Worm (Caenorhabditis elegans) whole organism, late embryonic: ENCODE measurements around the gene rop-1.

Source experiments
- C38D4.7 ChIP-seq: fragments of 200-800 bp; sonication (Bioruptor generic); optimal IDR thresholded peaks from 2 replicates; lab custom pipeline; 2018; ENCODE audit warnings: mild to moderate bottlenecking, missing genetic modification characterization, moderate library complexity, missing compliant biosample characterization
- F13H6.1 ChIP-seq: sonication (generic microtip); optimal IDR thresholded peaks from 2 replicates; lab custom pipeline; 2016; ENCODE audit warnings: missing genetic modification characterization, missing compliant biosample characterization
- T23F11.4 ChIP-seq: fragments of 200-800 bp; sonication (Bioruptor generic); optimal IDR thresholded peaks from 2 replicates; lab custom pipeline; 2018; ENCODE audit warnings: mild to moderate bottlenecking, missing genetic modification characterization, missing compliant biosample characterization
- ama-1 ChIP-seq: fragments of 150-350 bp; optimal IDR thresholded peaks from 2 replicates; lab custom pipeline; 2014
- ceh-18 ChIP-seq: sonication (generic microtip); optimal IDR thresholded peaks from 2 replicates; lab custom pipeline; 2016; ENCODE audit warnings: missing genetic modification characterization, missing compliant biosample characterization
- ceh-2 ChIP-seq: sonication (generic microtip); optimal IDR thresholded peaks from 2 replicates; lab custom pipeline; 2016; ENCODE audit warnings: missing genotype, missing genetic modification characterization, missing compliant biosample characterization
- ceh-30 ChIP-seq: fragments of 150-350 bp; optimal IDR thresholded peaks from 2 replicates; lab custom pipeline; 2014; ENCODE audit warnings: missing biosample characterization, missing genetic modification characterization
- ceh-34 ChIP-seq: sonication (generic microtip); optimal IDR thresholded peaks from 2 replicates; lab custom pipeline; 2016; ENCODE audit warnings: mild to moderate bottlenecking, missing genetic modification characterization, missing compliant biosample characterization
- ceh-45 ChIP-seq: fragments of 200-800 bp; sonication (Bioruptor generic); IDR thresholded peaks from 2 replicates; pipeline ENCODE4 v1.3.6; 2022; ENCODE audit warnings: missing genetic modification reagents, missing genetic modification characterization, missing compliant biosample characterization
- ceh-6 ChIP-seq: fragments of 200-800 bp; sonication (Bioruptor generic); optimal IDR thresholded peaks from 2 replicates; lab custom pipeline; 2018; ENCODE audit warnings: mild to moderate bottlenecking, missing genetic modification characterization, missing compliant biosample characterization
- elt-2 ChIP-seq: sonication (generic microtip); optimal IDR thresholded peaks from 2 replicates; lab custom pipeline; 2016; ENCODE audit warnings: missing genetic modification reagents, missing genetic modification characterization, missing compliant biosample characterization
- elt-4 ChIP-seq: sonication (generic microtip); optimal IDR thresholded peaks from 2 replicates; lab custom pipeline; 2016; ENCODE audit warnings: missing genetic modification characterization, missing compliant biosample characterization
- ets-4 ChIP-seq: sonication (generic microtip); optimal IDR thresholded peaks from 2 replicates; lab custom pipeline; 2016; ENCODE audit warnings: missing genetic modification characterization, missing compliant biosample characterization
- fax-1 ChIP-seq: sonication (generic microtip); optimal IDR thresholded peaks from 2 replicates; lab custom pipeline; 2016; ENCODE audit warnings: missing genotype, missing genetic modification characterization, missing compliant biosample characterization
- fkh-6 ChIP-seq: sonication (generic microtip); optimal IDR thresholded peaks from 2 replicates; lab custom pipeline; 2016; ENCODE audit warnings: missing genetic modification characterization, missing compliant biosample characterization
- hlh-13 ChIP-seq: fragments of 200-800 bp; sonication (Bioruptor generic); optimal IDR thresholded peaks from 2 replicates; lab custom pipeline; 2018; ENCODE audit warnings: mild to moderate bottlenecking, missing genetic modification characterization, missing compliant biosample characterization
- hlh-30 ChIP-seq: sonication (generic microtip); optimal IDR thresholded peaks from 2 replicates; lab custom pipeline; 2017; ENCODE audit warnings: antibody characterized with exemption, missing genetic modification characterization, missing compliant biosample characterization; ENCODE audit not compliant: insufficient read depth
- hlh-8 ChIP-seq: sonication (generic microtip); optimal IDR thresholded peaks from 2 replicates; lab custom pipeline; 2016; ENCODE audit warnings: missing genotype, missing genetic modification characterization, missing compliant biosample characterization
- lim-6 ChIP-seq: sonication (generic microtip); optimal IDR thresholded peaks from 2 replicates; lab custom pipeline; 2016; ENCODE audit warnings: missing genetic modification characterization, missing compliant biosample characterization
- madf-2 ChIP-seq: sonication (generic microtip); optimal IDR thresholded peaks from 2 replicates; lab custom pipeline; 2017; ENCODE audit warnings: missing genetic modification characterization, missing compliant biosample characterization
- nfya-1 ChIP-seq: sonication (generic microtip); optimal IDR thresholded peaks from 2 replicates; lab custom pipeline; 2017; ENCODE audit warnings: missing genetic modification characterization, mild to moderate bottlenecking, missing compliant biosample characterization, antibody characterized with exemption, moderate library complexity
- nhr-11 ChIP-seq: fragments of 150-350 bp; optimal IDR thresholded peaks from 2 replicates; lab custom pipeline; 2014; ENCODE audit warnings: missing biosample characterization, missing genetic modification characterization
- pag-3 ChIP-seq: sonication (generic microtip); optimal IDR thresholded peaks from 2 replicates; lab custom pipeline; 2016; ENCODE audit warnings: missing compliant biosample characterization, missing genetic modification characterization, borderline replicate concordance
- pat-9 ChIP-seq: fragments of 200-800 bp; sonication (Bioruptor generic); optimal IDR thresholded peaks from 2 replicates; lab custom pipeline; 2018; ENCODE audit warnings: mild to moderate bottlenecking, missing genetic modification characterization, moderate library complexity, missing compliant biosample characterization
- pax-1 ChIP-seq: fragments of 150-350 bp; optimal IDR thresholded peaks from 2 replicates; lab custom pipeline; 2014; ENCODE audit warnings: missing biosample characterization, missing genetic modification characterization
- pqm-1 ChIP-seq: sonication (generic microtip); optimal IDR thresholded peaks from 2 replicates; lab custom pipeline; 2016; ENCODE audit warnings: missing genetic modification characterization, missing compliant biosample characterization
- rnt-1 ChIP-seq: sonication (generic microtip); optimal IDR thresholded peaks from 2 replicates; lab custom pipeline; 2016; ENCODE audit warnings: missing genetic modification characterization, missing compliant biosample characterization
- sdc-2 ChIP-seq: sonication (generic microtip); optimal IDR thresholded peaks from 2 replicates; lab custom pipeline; 2016; ENCODE audit warnings: missing genotype, missing genetic modification characterization, missing compliant biosample characterization
- sox-4 ChIP-seq: sonication (generic microtip); optimal IDR thresholded peaks from 2 replicates; lab custom pipeline; 2017; ENCODE audit warnings: mild to moderate bottlenecking, missing genetic modification characterization, inconsistent platforms, missing compliant biosample characterization
- tbx-7 ChIP-seq: sonication (generic microtip); optimal IDR thresholded peaks from 2 replicates; lab custom pipeline; 2016; ENCODE audit warnings: missing genotype, missing genetic modification characterization, missing compliant biosample characterization
- unc-3 ChIP-seq, 2 experiments: fragments of 200-800 bp in 1 of 2; sonication (Bioruptor generic) in 1 of 2; sonication (generic microtip) in 1 of 2; conservative IDR thresholded peaks in 1 of 2; optimal IDR thresholded peaks in 1 of 2; 2 replicates each; pipeline versions ENCODE4 v1.3.6 to Lab custom; 2016 to 2022; ENCODE audit warnings: missing compliant biosample characterization in 2 of 2, missing genetic modification characterization in 2 of 2, missing genetic modification reagents in 1 of 2
- unc-42 ChIP-seq: sonication (generic microtip); optimal IDR thresholded peaks from 2 replicates; lab custom pipeline; 2016; ENCODE audit warnings: missing genotype, missing genetic modification characterization, missing compliant biosample characterization
- unc-55 ChIP-seq: sonication (generic microtip); optimal IDR thresholded peaks from 2 replicates; lab custom pipeline; 2017; ENCODE audit warnings: missing biosample characterization, missing genetic modification reagents, missing genetic modification characterization
- ztf-16 ChIP-seq: sonication (generic microtip); optimal IDR thresholded peaks from 2 replicates; lab custom pipeline; 2017; ENCODE audit warnings: missing genetic modification characterization, missing compliant biosample characterization

Gene rop-1

ce11 chrV:10206502-10206901 is 48.4 kb downstream of the rop-1 start, which contains the start of gene rpc-25:
Gene rpc-25 (minus strand): TSS chrV:10206602.
- TF ChIP-seq lim-6 (tag; lab: Kevin White, UChicago) = no peak
- no peak for TF ChIP-seq ceh-2 (tag; lab: Kevin White, UChicago)
- no peak for TF ChIP-seq pag-3 (tag; lab: Kevin White, UChicago)
- TF ChIP-seq ceh-18 (tag; lab: Kevin White, UChicago) = no peak
- TF ChIP-seq nhr-11 (tag; lab: Kevin White, UChicago) = no peak
- TF ChIP-seq T23F11.4 (GFP tag; lab: Kevin White, UChicago) = no peak
- TF ChIP-seq ets-4 (tag; lab: Kevin White, UChicago) = no peak
- TF ChIP-seq F13H6.1 (tag; lab: Kevin White, UChicago) = no peak
- no peak for TF ChIP-seq C38D4.7 (GFP tag; lab: Kevin White, UChicago)
- no peak for TF ChIP-seq unc-55 (GFP tag; lab: Kevin White, UChicago)
- no peak for TF ChIP-seq pat-9 (tag; lab: Kevin White, UChicago)
- no peak for TF ChIP-seq hlh-30 (tag; lab: Kevin White, UChicago)
- no peak for TF ChIP-seq ztf-16 (tag; lab: Kevin White, UChicago)
- no peak for TF ChIP-seq sox-4 (tag; lab: Kevin White, UChicago)
- TF ChIP-seq hlh-13 (GFP tag; lab: Kevin White, UChicago) = no peak

- TF ChIP-seq fax-1 (tag; lab: Kevin White, UChicago) (no peak), F13H6.1 (tag; lab: Kevin White, UChicago) (no peak), tbx-7 (no peak), pax-1 (tag; lab: Kevin White, UChicago) (no peak), ceh-30 (no peak), pag-3 (tag; lab: Kevin White, UChicago) (no peak), ceh-34 (tag; lab: Kevin White, UChicago) (no peak), sdc-2 (tag; lab: Kevin White, UChicago) (no peak), hlh-30 (tag; lab: Kevin White, UChicago) (no peak), T23F11.4 (GFP tag; lab: Kevin White, UChicago) (no peak), ets-4 (tag; lab: Kevin White, UChicago) (no peak), pqm-1 (no peak), pat-9 (tag; lab: Kevin White, UChicago) (no peak), ceh-6 (no peak), C38D4.7 (GFP tag; lab: Kevin White, UChicago) (no peak), ceh-45 (no peak), unc-3 (GFP tag; conservative IDR thresholded peaks at IDR 0.05; lab: Robert Waterston, UW) (no peak), unc-3 (tag; optimal IDR thresholded peaks at IDR 0.05; lab: Kevin White, UChicago) (no peak), madf-2 (tag; lab: Kevin White, UChicago) (no peak)
These were observed 49.4 kb downstream of the rop-1 start, which contains the start of gene ZK856.16 for ce11 chrV:10205483-10205882. Gene ZK856.16 (minus strand): TSS chrV:10205583.

- TF ChIP-seq rnt-1 (tag; lab: Kevin White, UChicago) (no peak), pag-3 (tag; lab: Kevin White, UChicago) (no peak), ama-1 (lab: Kevin White, UChicago) (no peak), tbx-7 (no peak), pqm-1 (no peak), unc-42 (tag; lab: Kevin White, UChicago) (peak; percentile 20), hlh-8 (tag; lab: Kevin White, UChicago) (no peak), fkh-6 (tag; lab: Kevin White, UChicago) (no peak), nfya-1 (peak; percentile 21), elt-4 (tag; lab: Kevin White, UChicago) (no peak)
These were observed 50.0 kb downstream of the rop-1 start, which contains the start of the genes ZK856.19 and ZK856.11 for ce11 chrV:10204863-10205338. Gene ZK856.19 (minus strand): TSS chrV:10204913. Gene ZK856.11 (minus strand): TSS chrV:10204938.

ce11 chrV:10203435-10204009 is 51.3 kb downstream of the rop-1 start, which contains the start of gene chpf-1:
Gene chpf-1 (minus strand): TSS chrV:10203485.
- TF ChIP-seq elt-2 (tag; lab: Kevin White, UChicago) (peak; percentile 41), fax-1 (tag; lab: Kevin White, UChicago) (no peak), hlh-30 (tag; lab: Kevin White, UChicago) (no peak), ceh-30 (no peak), unc-55 (GFP tag; lab: Kevin White, UChicago) (no peak), fkh-6 (tag; lab: Kevin White, UChicago) (no peak)
- TF ChIP-seq, all 69 proteins: peak for 1
